Worm (Caenorhabditis elegans): ENCODE measurements around the gene K12D12.5.

Gene K12D12.5

ce11 chrII:11906217-11906616, 45.4 kb downstream of the K12D12.5 start, which contains the start of gene ZK930.4:
TSS of gene ZK930.4 (plus strand) at chrII:11906517.
- no peak for TF ChIP-seq pqm-1 (tag; optimal IDR thresholded peaks at IDR 0.05)
- no peak for TF ChIP-seq zag-1 (tag; optimal IDR thresholded peaks at IDR 0.05)
- no peak for TF ChIP-seq ceh-88 (GFP tag; IDR thresholded peaks at IDR 0.05)
- no peak for TF ChIP-seq skn-1 (tag; optimal IDR thresholded peaks at IDR 0.05)
- no peak for TF ChIP-seq xbp-1 (tag; optimal IDR thresholded peaks at IDR 0.05)
- no peak for TF ChIP-seq ztf-11 (tag; optimal IDR thresholded peaks at IDR 0.05)
- TF ChIP-seq pax-3 (tag; optimal IDR thresholded peaks at IDR 0.05): no peak
- no peak for TF ChIP-seq nhr-11 (tag; optimal IDR thresholded peaks at IDR 0.05)
- no peak for TF ChIP-seq nhr-71 (tag; optimal IDR thresholded peaks at IDR 0.05)
- no peak for TF ChIP-seq mep-1 (tag; optimal IDR thresholded peaks at IDR 0.05)
- no peak for TF ChIP-seq rnt-1 (tag; optimal IDR thresholded peaks at IDR 0.05)
- no peak for TF ChIP-seq ztf-4 (tag; optimal IDR thresholded peaks at IDR 0.05)
- no peak for TF ChIP-seq lsy-2 (tag; optimal IDR thresholded peaks at IDR 0.05)
- no peak for TF ChIP-seq unc-130 (tag; optimal IDR thresholded peaks at IDR 0.05)
- TF ChIP-seq ceh-8 (GFP tag; optimal IDR thresholded peaks at IDR 0.05): no peak
- no peak for TF ChIP-seq isw-1 (GFP tag; IDR thresholded peaks at IDR 0.05)
- no peak for TF ChIP-seq elt-3 (tag; optimal IDR thresholded peaks at IDR 0.05)
- TF ChIP-seq Y116A8C.19 (tag; optimal IDR thresholded peaks at IDR 0.05; ENCODE audit: borderline replicate concordance): no peak
- no peak for TF ChIP-seq nhr-84 (tag; optimal IDR thresholded peaks at IDR 0.05)

ce11 chrII:11910569-11910968, 49.7 kb downstream of the K12D12.5 start:
- TF ChIP-seq C04F5.9 (tag; optimal IDR thresholded peaks at IDR 0.05) (no peak), efl-1 (optimal IDR thresholded peaks at IDR 0.05) (no peak), efl-1 (GFP tag; optimal IDR thresholded peaks at IDR 0.05 in 1 of 2) (peak in 1 of 2 experiments; percentile 30)
